Fruit fly (Drosophila melanogaster): ENCODE measurements around the gene Pen.

- TF ChIP-seq h (GFP tag; optimal IDR thresholded peaks at IDR 0.05) (no peak), dsf (GFP tag; optimal IDR thresholded peaks at IDR 0.05; ENCODE audit: borderline replicate concordance) (no peak), pan (optimal IDR thresholded peaks at IDR 0.05) (no peak), N (GFP tag; optimal IDR thresholded peaks at IDR 0.05) (no peak), Abd-B (GFP tag; optimal IDR thresholded peaks at IDR 0.05) (no peak), fru (GFP tag; optimal IDR thresholded peaks at IDR 0.05) (no peak), Hr83 (GFP tag; optimal IDR thresholded peaks at IDR 0.05; ENCODE audit: poor library complexity, severe bottlenecking) (no peak), usp (GFP tag; optimal IDR thresholded peaks at IDR 0.05) (no peak), jim (GFP tag; optimal IDR thresholded peaks at IDR 0.05) (no peak), Hnf4 (GFP tag; optimal IDR thresholded peaks at IDR 0.05) (no peak), Hr78 (GFP tag; optimal IDR thresholded peaks at IDR 0.05) (no peak), lola (GFP tag; optimal IDR thresholded peaks at IDR 0.05) (no peak)
Observed at dm6 chr2L:10093788-10094187, 37.1 kb downstream of the Pen start, which contains the start of gene CG34109.
